Worm (Caenorhabditis elegans) whole organism, L3 larva: ENCODE measurements around the gene dex-1.

ENCODE experiments used
- ZK546.5 ChIP-seq: sonication (generic microtip); optimal IDR thresholded peaks from 2 replicates; lab custom pipeline; 2017; ENCODE audit warnings: missing biosample characterization, missing genetic modification characterization
- aly-2 ChIP-seq: fragments of 150-350 bp; optimal IDR thresholded peaks from 2 replicates; lab custom pipeline; 2014; ENCODE audit warnings: missing biosample characterization, missing genetic modification characterization
- eor-1 ChIP-seq, 2 experiments: fragments of 150-350 bp; optimal IDR thresholded peaks; 2 replicates each; lab custom pipeline; 2014 to 2018; ENCODE audit warnings: missing biosample characterization in 2 of 2, missing genetic modification characterization in 2 of 2
- fkh-10 ChIP-seq: sonication (generic microtip); optimal IDR thresholded peaks from 2 replicates; lab custom pipeline; 2017; ENCODE audit warnings: missing biosample characterization, missing genetic modification reagents, missing genetic modification characterization
- lin-15B ChIP-seq: fragments of 150-350 bp; optimal IDR thresholded peaks from 2 replicates; lab custom pipeline; 2014; ENCODE audit warnings: missing biosample characterization, missing genetic modification characterization
- mdl-1 ChIP-seq: fragments of 150-350 bp; optimal IDR thresholded peaks from 2 replicates; lab custom pipeline; 2014; ENCODE audit warnings: missing biosample characterization, missing genetic modification characterization
- nhr-23 ChIP-seq: fragments of 150-350 bp; optimal IDR thresholded peaks from 2 replicates; lab custom pipeline; 2014; ENCODE audit warnings: missing biosample characterization, missing genetic modification reagents, missing genetic modification characterization
- nhr-28 ChIP-seq: fragments of 150-350 bp; optimal IDR thresholded peaks from 2 replicates; lab custom pipeline; 2014; ENCODE audit warnings: missing biosample characterization, missing genetic modification characterization
- pha-4 ChIP-seq: fragments of 150-350 bp; optimal IDR thresholded peaks from 2 replicates; lab custom pipeline; 2014; ENCODE audit warnings: missing biosample characterization, missing genetic modification reagents, missing genetic modification characterization
- skn-1 ChIP-seq: fragments of 150-350 bp; optimal IDR thresholded peaks from 2 replicates; lab custom pipeline; 2014; ENCODE audit warnings: missing biosample characterization, missing genetic modification characterization
- snpc-4 ChIP-seq: fragments of 150-350 bp; optimal IDR thresholded peaks from 2 replicates; lab custom pipeline; 2014; ENCODE audit warnings: missing biosample characterization, missing genetic modification characterization
- unc-62 ChIP-seq: fragments of 150-350 bp; sonication (generic microtip); optimal IDR thresholded peaks from 4 replicates; lab custom pipeline; 2014; ENCODE audit warnings: missing biosample characterization, missing genetic modification reagents, missing genetic modification characterization
- zag-1 ChIP-seq: fragments of 150-350 bp; optimal IDR thresholded peaks from 2 replicates; lab custom pipeline; 2014; ENCODE audit warnings: missing biosample characterization, missing genetic modification characterization
- ztf-11 ChIP-seq: fragments of 150-350 bp; optimal IDR thresholded peaks from 2 replicates; lab custom pipeline; 2014; ENCODE audit warnings: missing biosample characterization, missing genetic modification characterization

DNA sequence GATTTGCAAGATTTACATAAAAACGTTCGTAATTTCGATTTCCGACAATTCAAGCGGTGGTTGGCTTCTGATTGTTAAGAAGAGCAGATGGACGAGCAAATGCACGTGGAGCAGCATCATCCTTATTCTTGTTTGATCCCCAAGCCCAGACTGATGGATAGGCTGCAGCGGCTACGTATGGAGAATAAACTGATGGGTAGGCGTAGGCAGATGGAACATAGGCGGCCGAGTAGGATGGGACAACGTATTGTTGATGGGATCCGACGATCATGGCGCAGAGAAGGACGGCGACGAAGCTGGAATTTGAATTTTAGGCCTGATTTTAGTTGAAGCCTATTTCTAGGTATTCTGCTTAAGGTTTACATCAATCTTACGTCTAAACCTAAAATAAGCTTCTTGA is 42.4 kb downstream of the dex-1 start:
- TF ChIP-seq ztf-11 (no peak), skn-1 (tag; lab: Kevin White, UChicago) (no peak), aly-2 (tag; lab: Kevin White, UChicago) (no peak), pha-4 (tag; lab: Kevin White, UChicago) (no peak), fkh-10 (GFP tag; lab: Kevin White, UChicago) (no peak), nhr-23 (tag; lab: Kevin White, UChicago) (no peak), eor-1 (tag; optimal IDR thresholded peaks at IDR 0.05; lab: Kevin White, UChicago) (no peak), snpc-4 (tag; lab: Kevin White, UChicago) (no peak), zag-1 (no peak), unc-62 (GFP tag; lab: Kevin White, UChicago) (no peak), lin-15B (tag; lab: Kevin White, UChicago) (no peak), mdl-1 (tag; lab: Kevin White, UChicago) (no peak), nhr-28 (tag; lab: Kevin White, UChicago) (no peak), ZK546.5 (no peak)
